Worm (Caenorhabditis elegans) whole organism, L4 larva: ENCODE data around the gene R08C7.5.

Experiments
- D1046.2 ChIP-seq: fragments of 200-800 bp; sonication (Bioruptor generic); IDR thresholded peaks from 2 replicates; pipeline ENCODE4 v1.3.6; 2022; ENCODE audit warnings: missing genetic modification characterization, missing compliant biosample characterization
- F37D6.2 ChIP-seq: sonication (generic microtip); optimal IDR thresholded peaks from 2 replicates; lab custom pipeline; 2016; ENCODE audit warnings: mild to moderate bottlenecking, missing genetic modification characterization, missing compliant biosample characterization
- R02D3.7 ChIP-seq: fragments of 150-350 bp; sonication (generic microtip); optimal IDR thresholded peaks from 3 replicates; lab custom pipeline; 2014; ENCODE audit warnings: missing biosample characterization, missing genetic modification characterization
- T26A8.4 ChIP-seq: fragments of 200-800 bp; sonication (Bioruptor generic); IDR thresholded peaks from 2 replicates; pipeline ENCODE4 v1.3.6; 2022; ENCODE audit warnings: missing genetic modification characterization, missing compliant biosample characterization
- Y105C5A.15 ChIP-seq: fragments of 200-800 bp; sonication (Bioruptor generic); IDR thresholded peaks from 2 replicates; pipeline ENCODE4 v1.3.6; 2022; ENCODE audit warnings: missing genetic modification characterization, missing compliant biosample characterization
- ZK337.2 ChIP-seq: fragments of 200-800 bp; sonication (Bioruptor generic); IDR thresholded peaks from 2 replicates; pipeline ENCODE4 v1.3.6; 2022; ENCODE audit warnings: missing genetic modification reagents, missing genetic modification characterization, missing compliant biosample characterization
- aha-1 ChIP-seq: fragments of 150-350 bp; peaks from one replicate; lab custom pipeline; 2014; ENCODE audit warnings: missing biosample characterization, missing genetic modification characterization
- ama-1 ChIP-seq: fragments of 150-350 bp; optimal IDR thresholded peaks from 2 replicates; lab custom pipeline; 2014; ENCODE audit warnings: inconsistent platforms, mixed read lengths
- ceh-28 ChIP-seq: fragments of 150-350 bp; optimal IDR thresholded peaks from 2 replicates; lab custom pipeline; 2014; ENCODE audit warnings: missing biosample characterization, missing genetic modification reagents, missing genetic modification characterization
- ceh-32 ChIP-seq: sonication (generic microtip); optimal IDR thresholded peaks from 2 replicates; lab custom pipeline; 2016; ENCODE audit warnings: mild to moderate bottlenecking, missing genetic modification characterization, missing compliant biosample characterization; ENCODE audit not compliant: poor library complexity
- ces-1 ChIP-seq: fragments of 150-350 bp; sonication (generic microtip); optimal IDR thresholded peaks from 4 replicates; lab custom pipeline; 2014; ENCODE audit warnings: missing biosample characterization, missing genetic modification reagents, missing genetic modification characterization
- cey-2 ChIP-seq: sonication (generic microtip); optimal IDR thresholded peaks from 3 replicates; lab custom pipeline; 2017; ENCODE audit warnings: missing genetic modification characterization, mild to moderate bottlenecking, missing compliant biosample characterization, antibody characterized with exemption, borderline replicate concordance; ENCODE audit not compliant: insufficient read depth
- daf-16 ChIP-seq, 3 experiments: sonication (generic microtip); optimal IDR thresholded peaks; 2 replicates each; lab custom pipeline; 2016 to 2017; ENCODE audit warnings: missing genetic modification characterization in 3 of 3, missing genetic modification reagents in 3 of 3, mild to moderate bottlenecking in 2 of 3, missing compliant biosample characterization in 2 of 3, missing biosample characterization in 1 of 3, moderate library complexity in 1 of 3
- daf-19 ChIP-seq: fragments of 200-800 bp; sonication (Bioruptor generic); conservative IDR thresholded peaks from 2 replicates; pipeline ENCODE4 v1.3.6; 2022; ENCODE audit warnings: missing genetic modification characterization, missing compliant biosample characterization
- daf-8 ChIP-seq: fragments of 200-800 bp; sonication (Bioruptor generic); IDR thresholded peaks from 2 replicates; pipeline ENCODE4 v1.3.6; 2022; ENCODE audit warnings: missing genetic modification characterization, missing compliant biosample characterization
- dmd-6 ChIP-seq: fragments of 200-800 bp; sonication (Bioruptor generic); IDR thresholded peaks from 2 replicates; pipeline ENCODE4 v1.3.6; 2022; ENCODE audit warnings: missing genetic modification reagents, missing genetic modification characterization, missing compliant biosample characterization
- dmd-8 ChIP-seq: fragments of 200-800 bp; sonication (Bioruptor generic); IDR thresholded peaks from 2 replicates; pipeline ENCODE4 v1.3.6; 2022; ENCODE audit warnings: missing genetic modification characterization, missing compliant biosample characterization
- dve-1 ChIP-seq: sonication (generic microtip); optimal IDR thresholded peaks from 2 replicates; lab custom pipeline; 2017; ENCODE audit warnings: antibody characterized with exemption, mild to moderate bottlenecking, missing genetic modification characterization, missing compliant biosample characterization; ENCODE audit not compliant: insufficient read depth
- egl-27 ChIP-seq: sonication (generic microtip); optimal IDR thresholded peaks from 3 replicates; lab custom pipeline; 2017; ENCODE audit warnings: missing biosample characterization, missing genetic modification reagents, missing genetic modification characterization
- hlh-11 ChIP-seq: fragments of 200-800 bp; sonication (Bioruptor generic); optimal IDR thresholded peaks from 2 replicates; lab custom pipeline; 2018; ENCODE audit warnings: mild to moderate bottlenecking, missing genetic modification characterization, missing compliant biosample characterization
- hlh-30 ChIP-seq: sonication (generic microtip); optimal IDR thresholded peaks from 2 replicates; lab custom pipeline; 2017; ENCODE audit warnings: antibody characterized with exemption, mild to moderate bottlenecking, missing genetic modification characterization, missing compliant biosample characterization; ENCODE audit not compliant: insufficient read depth
- hmg-1.1 ChIP-seq: fragments of 200-800 bp; sonication (Bioruptor generic); IDR thresholded peaks from 2 replicates; pipeline ENCODE4 v1.3.6; 2022; ENCODE audit warnings: missing genetic modification reagents, missing genetic modification characterization, missing compliant biosample characterization
- lin-1 ChIP-seq: fragments of 200-800 bp; sonication (Bioruptor generic); IDR thresholded peaks from 2 replicates; pipeline ENCODE4 v1.3.6; 2022; ENCODE audit warnings: missing genetic modification reagents, missing genetic modification characterization, missing compliant biosample characterization
- lin-15B ChIP-seq: fragments of 150-350 bp; sonication (generic microtip); optimal IDR thresholded peaks from 3 replicates; lab custom pipeline; 2014; ENCODE audit warnings: missing biosample characterization, missing genetic modification characterization
- lin-29 ChIP-seq: fragments of 200-800 bp; sonication (Bioruptor generic); IDR thresholded peaks from 2 replicates; pipeline ENCODE4 v1.3.6; 2022; ENCODE audit warnings: missing genetic modification reagents, missing genetic modification characterization, missing compliant biosample characterization
- lir-3 ChIP-seq: sonication (generic microtip); optimal IDR thresholded peaks from 2 replicates; lab custom pipeline; 2016; ENCODE audit warnings: mild to moderate bottlenecking, missing genetic modification characterization, missing compliant biosample characterization
- lsy-2 ChIP-seq, 2 experiments: fragments of 150-350 bp in 1 of 2; sonication (generic microtip) in 1 of 2; optimal IDR thresholded peaks; 2 replicates each; lab custom pipeline; 2014 to 2017; ENCODE audit warnings: missing biosample characterization in 2 of 2, missing genetic modification characterization in 2 of 2
- mxl-3 ChIP-seq: fragments of 200-800 bp; sonication (Bioruptor generic); optimal IDR thresholded peaks from 2 replicates; lab custom pipeline; 2018; ENCODE audit warnings: mild to moderate bottlenecking, missing genetic modification characterization, missing compliant biosample characterization
- nhr-10 ChIP-seq: fragments of 150-350 bp; optimal IDR thresholded peaks from 2 replicates; lab custom pipeline; 2014; ENCODE audit warnings: missing biosample characterization, missing genetic modification characterization
- nhr-11 ChIP-seq: fragments of 150-350 bp; optimal IDR thresholded peaks from 2 replicates; lab custom pipeline; 2014; ENCODE audit warnings: missing biosample characterization, missing genetic modification characterization
- nhr-28 ChIP-seq: fragments of 150-350 bp; optimal IDR thresholded peaks from 2 replicates; lab custom pipeline; 2014; ENCODE audit warnings: missing biosample characterization, missing genetic modification characterization
- nhr-48 ChIP-seq: sonication (generic microtip); optimal IDR thresholded peaks from 2 replicates; lab custom pipeline; 2016; ENCODE audit warnings: mild to moderate bottlenecking, missing genetic modification characterization, missing compliant biosample characterization
- nhr-77 ChIP-seq: fragments of 150-350 bp; optimal IDR thresholded peaks from 2 replicates; lab custom pipeline; 2014; ENCODE audit warnings: missing biosample characterization, missing genetic modification characterization
- pha-4 ChIP-seq, 2 experiments: fragments of 150-350 bp in 1 of 2; fragments of 200-800 bp in 1 of 2; sonication (Bioruptor generic) in 1 of 2; IDR thresholded peaks in 1 of 2; optimal IDR thresholded peaks in 1 of 2; 2 replicates each; pipeline versions ENCODE4 v1.3.6 to Lab custom; 2014 to 2022; ENCODE audit warnings: missing genetic modification characterization in 2 of 2, missing genetic modification reagents in 2 of 2, missing biosample characterization in 1 of 2, missing compliant biosample characterization in 1 of 2
- pqm-1 ChIP-seq: sonication (generic microtip); optimal IDR thresholded peaks from 2 replicates; lab custom pipeline; 2017; ENCODE audit warnings: missing biosample characterization, missing genetic modification characterization
- saeg-2 ChIP-seq: fragments of 200-800 bp; sonication (Bioruptor generic); IDR thresholded peaks from 2 replicates; pipeline ENCODE4 v1.3.6; 2022; ENCODE audit warnings: missing genetic modification reagents, missing genetic modification characterization, missing compliant biosample characterization
- sdz-12 ChIP-seq: fragments of 200-800 bp; sonication (Bioruptor generic); optimal IDR thresholded peaks from 2 replicates; lab custom pipeline; 2018; ENCODE audit warnings: mild to moderate bottlenecking, missing genetic modification characterization, missing compliant biosample characterization
- set-16 ChIP-seq: fragments of 200-800 bp; sonication (Bioruptor generic); IDR thresholded peaks from 2 replicates; pipeline ENCODE4 v1.3.6; 2022; ENCODE audit warnings: missing genetic modification reagents, missing genetic modification characterization, missing compliant biosample characterization
- spr-3 ChIP-seq: fragments of 200-800 bp; sonication (Bioruptor generic); optimal IDR thresholded peaks from 2 replicates; lab custom pipeline; 2018; ENCODE audit warnings: mild to moderate bottlenecking, missing genetic modification characterization, missing compliant biosample characterization
- tag-97 ChIP-seq: fragments of 200-800 bp; sonication (Bioruptor generic); IDR thresholded peaks from 2 replicates; pipeline ENCODE4 v1.3.6; 2022; ENCODE audit warnings: missing genetic modification characterization, missing compliant biosample characterization
- tra-1 ChIP-seq: fragments of 200-800 bp; sonication (Bioruptor generic); IDR thresholded peaks from 2 replicates; pipeline ENCODE4 v1.3.6; 2022; ENCODE audit warnings: missing genetic modification reagents, missing genetic modification characterization, missing compliant biosample characterization
- unc-130 ChIP-seq: sonication (generic microtip); optimal IDR thresholded peaks from 2 replicates; lab custom pipeline; 2016; ENCODE audit warnings: missing genetic modification reagents, missing genetic modification characterization, missing compliant biosample characterization
- zfp-2 ChIP-seq: sonication (generic microtip); optimal IDR thresholded peaks from 2 replicates; lab custom pipeline; 2016; ENCODE audit warnings: mild to moderate bottlenecking, missing genetic modification characterization, missing compliant biosample characterization
- zip-2 ChIP-seq: fragments of 150-350 bp; optimal IDR thresholded peaks from 2 replicates; lab custom pipeline; 2014; ENCODE audit warnings: missing biosample characterization, missing genetic modification characterization
- ztf-11 ChIP-seq: fragments of 150-350 bp; optimal IDR thresholded peaks from 2 replicates; lab custom pipeline; 2014; ENCODE audit warnings: missing biosample characterization, missing genetic modification characterization

The R08C7.5 gene

ce11 chrIV:4473767-4474166, 43.7 kb downstream of the R08C7.5 start (continued):
- TF ChIP-seq mxl-3 (GFP tag; lab: Kevin White, UChicago) = peak; percentile 24
- TF ChIP-seq ceh-32 (tag; lab: Kevin White, UChicago) = no peak

ce11 chrIV:4475362-4476086, 45.5 kb downstream of the R08C7.5 start:
- TF ChIP-seq daf-16 (GFP tag; optimal IDR thresholded peaks at IDR 0.05; lab: Kevin White, UChicago) (no peak), daf-16 (tag; optimal IDR thresholded peaks at IDR 0.05; lab: Kevin White, UChicago) (peak; percentile 47), daf-8 (GFP tag; lab: Robert Waterston, UW) (no peak), mxl-3 (GFP tag; lab: Kevin White, UChicago) (peak; percentile 74), R02D3.7 (tag; lab: Kevin White, UChicago) (no peak), ceh-28 (no peak), ZK337.2 (no peak; the same call in 1 of the 2 replicates), nhr-77 (tag; lab: Kevin White, UChicago) (no peak), lin-29 (GFP tag; lab: Robert Waterston, UW) (no peak), pqm-1 (tag; lab: Kevin White, UChicago) (peak; percentile 24), F37D6.2 (tag; lab: Kevin White, UChicago) (no peak), pha-4 (GFP tag; IDR thresholded peaks at IDR 0.05; lab: Robert Waterston, UW) (peak; percentile 22; the same call in 1 of the 2 replicates), pha-4 (tag; optimal IDR thresholded peaks at IDR 0.05; lab: Kevin White, UChicago) (no peak), ces-1 (GFP tag; lab: Kevin White, UChicago) (no peak), aha-1 (tag; lab: Kevin White, UChicago) (peak; percentile 89), sdz-12 (GFP tag; lab: Kevin White, UChicago) (no peak), T26A8.4 (GFP tag; lab: Robert Waterston, UW) (no peak), nhr-28 (tag; lab: Kevin White, UChicago) (peak; percentile 39), cey-2 (no peak), egl-27 (tag; lab: Kevin White, UChicago) (no peak), spr-3 (no peak), unc-130 (GFP tag; lab: Kevin White, UChicago) (no peak), hlh-11 (tag; lab: Kevin White, UChicago) (peak; percentile 17), zfp-2 (no peak), saeg-2 (GFP tag; lab: Robert Waterston, UW) (0 out of 2 replicates have a peak, but pooled peaks have one; percentile 6), lsy-2 (tag; optimal IDR thresholded peaks at IDR 0.05; lab: Kevin White, UChicago) (peak in 1 of 2 experiments; percentile 5), hmg-1.1 (GFP tag; lab: Robert Waterston, UW) (no peak), zip-2 (tag; lab: Kevin White, UChicago) (no peak), dve-1 (peak; percentile 66), nhr-48 (tag; lab: Kevin White, UChicago) (peak; percentile 17), lir-3 (tag; lab: Kevin White, UChicago) (no peak), set-16 (GFP tag; lab: Robert Waterston, UW) (no peak), nhr-11 (tag; lab: Kevin White, UChicago) (no peak), lin-15B (tag; lab: Kevin White, UChicago) (no peak), dmd-8 (GFP tag; lab: Robert Waterston, UW) (no peak), dmd-6 (GFP tag; lab: Robert Waterston, UW) (0 out of 2 replicates have a peak, but pooled peaks have one; percentile 13), ama-1 (lab: Kevin White, UChicago) (peak; percentile 34), hlh-30 (peak; percentile 47), nhr-10 (no peak), daf-19 (GFP tag; lab: Robert Waterston, UW) (no peak), tag-97 (no peak), D1046.2 (GFP tag; lab: Robert Waterston, UW) (no peak), ztf-11 (tag; lab: Kevin White, UChicago) (no peak), tra-1 (0 out of 2 replicates have a peak, but pooled peaks have one; percentile 18), lin-1 (no peak), Y105C5A.15 (no peak)
